Worm (Caenorhabditis elegans) whole organism, young adult: Measurements from ENCODE around the gene prx-5.

ENCODE experiments used
- B0019.2 ChIP-seq: fragments of 200-800 bp; sonication (Bioruptor generic); conservative IDR thresholded peaks from 2 replicates; pipeline ENCODE4 v1.3.6; 2022; ENCODE audit warnings: missing genetic modification reagents, missing genetic modification characterization, missing compliant biosample characterization
- B0035.1 ChIP-seq: sonication (generic microtip); optimal IDR thresholded peaks from 2 replicates; lab custom pipeline; 2016; ENCODE audit warnings: missing genetic modification characterization, mild to moderate bottlenecking, missing compliant biosample characterization, missing genotype, missing genetic modification reagents
- B0336.3 ChIP-seq: fragments of 200-800 bp; sonication (Bioruptor generic); IDR thresholded peaks from 2 replicates; pipeline ENCODE4 v1.3.6; 2022; ENCODE audit warnings: missing genetic modification characterization, missing compliant biosample characterization
- F52B5.7 ChIP-seq: sonication (generic microtip); optimal IDR thresholded peaks from 2 replicates; lab custom pipeline; 2016; ENCODE audit warnings: mild to moderate bottlenecking, missing genetic modification characterization, missing compliant biosample characterization
- K11D2.4 ChIP-seq: fragments of 200-800 bp; sonication (Bioruptor generic); IDR thresholded peaks from 2 replicates; pipeline ENCODE4 v1.3.6; 2022; ENCODE audit warnings: missing genetic modification reagents, missing genetic modification characterization, missing compliant biosample characterization
- T07F8.4 ChIP-seq: sonication (generic microtip); optimal IDR thresholded peaks from 2 replicates; lab custom pipeline; 2016; ENCODE audit warnings: mild to moderate bottlenecking, missing genetic modification characterization, moderate library complexity, missing compliant biosample characterization
- Y53G8AR.9 ChIP-seq: fragments of 200-800 bp; sonication (Bioruptor generic); conservative IDR thresholded peaks from 2 replicates; pipeline ENCODE4 v1.3.6; 2022; ENCODE audit warnings: missing genetic modification reagents, missing genetic modification characterization, missing compliant biosample characterization
- Y95B8A.8 ChIP-seq: fragments of 200-800 bp; sonication (Bioruptor generic); IDR thresholded peaks from 2 replicates; pipeline ENCODE4 v1.3.6; 2022; ENCODE audit warnings: missing genetic modification reagents, missing genetic modification characterization, missing compliant biosample characterization
- aptf-2 ChIP-seq: fragments of 200-800 bp; sonication (Bioruptor generic); conservative IDR thresholded peaks from 2 replicates; pipeline ENCODE4 v1.3.6; 2022; ENCODE audit warnings: missing genetic modification reagents, missing genetic modification characterization, missing compliant biosample characterization
- attf-3 ChIP-seq: fragments of 200-800 bp; sonication (Bioruptor generic); conservative IDR thresholded peaks from 2 replicates; pipeline ENCODE4 v1.3.6; 2022; ENCODE audit warnings: missing genetic modification reagents, missing genetic modification characterization, missing compliant biosample characterization
- attf-5 ChIP-seq: fragments of 200-800 bp; sonication (Bioruptor generic); optimal IDR thresholded peaks from 2 replicates; lab custom pipeline; 2018; ENCODE audit warnings: mild to moderate bottlenecking, missing genetic modification characterization, missing compliant biosample characterization
- attf-6 ChIP-seq: fragments of 200-800 bp; sonication (Bioruptor generic); IDR thresholded peaks from 2 replicates; pipeline ENCODE4 v1.3.6; 2022; ENCODE audit warnings: missing genetic modification reagents, missing genetic modification characterization, missing compliant biosample characterization
- bed-2 ChIP-seq: fragments of 200-800 bp; sonication (Bioruptor generic); IDR thresholded peaks from 2 replicates; pipeline ENCODE4 v1.3.6; 2022; ENCODE audit warnings: missing genetic modification reagents, missing genetic modification characterization, missing compliant biosample characterization
- ceh-27 ChIP-seq: fragments of 200-800 bp; sonication (Bioruptor generic); optimal IDR thresholded peaks from 2 replicates; lab custom pipeline; 2018; ENCODE audit warnings: mild to moderate bottlenecking, missing genetic modification characterization, moderate library complexity, missing compliant biosample characterization
- ceh-58 ChIP-seq: fragments of 200-800 bp; sonication (Bioruptor generic); IDR thresholded peaks from 2 replicates; pipeline ENCODE4 v1.3.6; 2022; ENCODE audit warnings: missing genetic modification characterization, missing compliant biosample characterization
- ceh-79 ChIP-seq: sonication (generic microtip); optimal IDR thresholded peaks from 2 replicates; lab custom pipeline; 2017; ENCODE audit warnings: mild to moderate bottlenecking, missing genetic modification characterization, missing compliant biosample characterization
- ceh-91 ChIP-seq: fragments of 200-800 bp; sonication (Bioruptor generic); IDR thresholded peaks from 2 replicates; pipeline ENCODE4 v1.3.6; 2022; ENCODE audit warnings: missing genetic modification reagents, missing genetic modification characterization, missing compliant biosample characterization
- chd-7 ChIP-seq: sonication (generic microtip); optimal IDR thresholded peaks from 2 replicates; lab custom pipeline; 2016; ENCODE audit warnings: mild to moderate bottlenecking, missing genetic modification characterization, moderate library complexity, missing compliant biosample characterization
- die-1 ChIP-seq: sonication (generic microtip); optimal IDR thresholded peaks from 2 replicates; lab custom pipeline; 2016; ENCODE audit warnings: missing genotype, mild to moderate bottlenecking, missing genetic modification characterization, missing compliant biosample characterization
- dox-1 ChIP-seq: fragments of 200-800 bp; sonication (Bioruptor generic); IDR thresholded peaks from 2 replicates; pipeline ENCODE4 v1.3.6; 2022; ENCODE audit warnings: missing genetic modification reagents, missing genetic modification characterization, missing compliant biosample characterization
- egl-44 ChIP-seq: fragments of 200-800 bp; sonication (Bioruptor generic); IDR thresholded peaks from 2 replicates; pipeline ENCODE4 v1.3.6; 2022; ENCODE audit warnings: missing genetic modification reagents, missing genetic modification characterization, missing compliant biosample characterization
- fkh-3 ChIP-seq: sonication (generic microtip); optimal IDR thresholded peaks from 2 replicates; lab custom pipeline; 2016; ENCODE audit warnings: mild to moderate bottlenecking, missing genetic modification characterization, missing compliant biosample characterization
- gei-17 ChIP-seq: fragments of 200-800 bp; sonication (Bioruptor generic); optimal IDR thresholded peaks from 2 replicates; lab custom pipeline; 2018; ENCODE audit warnings: mild to moderate bottlenecking, missing genetic modification characterization, missing compliant biosample characterization
- him-1 ChIP-seq: sonication (generic microtip); optimal IDR thresholded peaks from 2 replicates; lab custom pipeline; 2016; ENCODE audit warnings: missing genotype, missing genetic modification reagents, missing genetic modification characterization, missing compliant biosample characterization
- hlh-26 ChIP-seq: fragments of 200-800 bp; sonication (Bioruptor generic); conservative IDR thresholded peaks from 2 replicates; pipeline ENCODE4 v1.3.6; 2022; ENCODE audit warnings: missing genetic modification reagents, missing genetic modification characterization, missing compliant biosample characterization
- hmg-1.2 ChIP-seq: fragments of 200-800 bp; sonication (Bioruptor generic); IDR thresholded peaks from 2 replicates; pipeline ENCODE4 v1.3.6; 2022; ENCODE audit warnings: missing genetic modification reagents, missing genetic modification characterization, missing compliant biosample characterization
- hmg-20 ChIP-seq: fragments of 200-800 bp; sonication (Bioruptor generic); IDR thresholded peaks from 2 replicates; pipeline ENCODE4 v1.3.6; 2022; ENCODE audit warnings: missing genetic modification reagents, missing genetic modification characterization, missing compliant biosample characterization
- lag-1 ChIP-seq: fragments of 200-800 bp; sonication (Bioruptor generic); IDR thresholded peaks from 2 replicates; pipeline ENCODE4 v1.3.6; 2022; ENCODE audit warnings: missing genetic modification reagents, missing genetic modification characterization, missing compliant biosample characterization
- let-526 ChIP-seq: fragments of 200-800 bp; sonication (Bioruptor generic); IDR thresholded peaks from 2 replicates; pipeline ENCODE4 v1.3.6; 2022; ENCODE audit warnings: missing genetic modification reagents, missing genetic modification characterization, missing compliant biosample characterization
- let-607 ChIP-seq, 2 experiments: fragments of 200-800 bp in 1 of 2; sonication (Bioruptor generic) in 1 of 2; sonication (generic microtip) in 1 of 2; optimal IDR thresholded peaks; 2 replicates each; lab custom pipeline; 2016 to 2018; ENCODE audit warnings: mild to moderate bottlenecking in 2 of 2, missing compliant biosample characterization in 2 of 2, missing genetic modification characterization in 2 of 2, moderate library complexity in 2 of 2, missing genotype in 1 of 2
- lin-26 ChIP-seq: fragments of 200-800 bp; sonication (Bioruptor generic); IDR thresholded peaks from 2 replicates; pipeline ENCODE4 v1.3.6; 2022; ENCODE audit warnings: missing genetic modification reagents, missing genetic modification characterization, missing compliant biosample characterization
- lin-54 ChIP-seq: fragments of 200-800 bp; sonication (Bioruptor generic); optimal IDR thresholded peaks from 2 replicates; lab custom pipeline; 2018; ENCODE audit warnings: mild to moderate bottlenecking, missing genetic modification characterization, missing compliant biosample characterization
- lir-1 ChIP-seq: fragments of 200-800 bp; sonication (Bioruptor generic); conservative IDR thresholded peaks from 2 replicates; pipeline ENCODE4 v1.3.6; 2022; ENCODE audit warnings: missing genetic modification reagents, missing genetic modification characterization, missing compliant biosample characterization
- madf-3 ChIP-seq: fragments of 200-800 bp; sonication (Bioruptor generic); IDR thresholded peaks from 2 replicates; pipeline ENCODE4 v1.3.6; 2022; ENCODE audit warnings: missing genetic modification reagents, missing genetic modification characterization, missing compliant biosample characterization
- madf-6 ChIP-seq: fragments of 200-800 bp; sonication (Bioruptor generic); IDR thresholded peaks from 2 replicates; pipeline ENCODE4 v1.3.6; 2022; ENCODE audit warnings: missing genetic modification reagents, missing genetic modification characterization, missing compliant biosample characterization
- mxl-1 ChIP-seq: sonication (generic microtip); optimal IDR thresholded peaks from 2 replicates; lab custom pipeline; 2016; ENCODE audit warnings: missing genetic modification characterization, missing compliant biosample characterization
- nfya-1 ChIP-seq: sonication (generic microtip); optimal IDR thresholded peaks from 2 replicates; lab custom pipeline; 2017; ENCODE audit warnings: antibody characterized with exemption, missing compliant biosample characterization, missing genetic modification characterization, borderline replicate concordance; ENCODE audit not compliant: insufficient read depth
- nfya-2 ChIP-seq: fragments of 200-800 bp; sonication (Bioruptor generic); IDR thresholded peaks from 2 replicates; pipeline ENCODE4 v1.3.6; 2022; ENCODE audit warnings: missing genetic modification reagents, missing genetic modification characterization, missing compliant biosample characterization
- nhr-120 ChIP-seq: fragments of 200-800 bp; sonication (Bioruptor generic); IDR thresholded peaks from 2 replicates; pipeline ENCODE4 v1.3.6; 2022; ENCODE audit warnings: missing genetic modification characterization, missing compliant biosample characterization
- nhr-179 ChIP-seq: sonication (generic microtip); optimal IDR thresholded peaks from 2 replicates; lab custom pipeline; 2016; ENCODE audit warnings: mild to moderate bottlenecking, missing genetic modification characterization, missing compliant biosample characterization
- repo-1 ChIP-seq: sonication (generic microtip); optimal IDR thresholded peaks from 2 replicates; lab custom pipeline; 2017; ENCODE audit warnings: mild to moderate bottlenecking, missing genetic modification characterization, missing compliant biosample characterization
- sea-2 ChIP-seq: fragments of 200-800 bp; sonication (Bioruptor generic); IDR thresholded peaks from 2 replicates; pipeline ENCODE4 v1.3.6; 2022; ENCODE audit warnings: missing genetic modification characterization, missing compliant biosample characterization
- somi-1 ChIP-seq: fragments of 200-800 bp; sonication (Bioruptor generic); optimal IDR thresholded peaks from 2 replicates; lab custom pipeline; 2018; ENCODE audit warnings: mild to moderate bottlenecking, missing genetic modification characterization, missing compliant biosample characterization
- tlf-1 ChIP-seq: fragments of 200-800 bp; sonication (Bioruptor generic); optimal IDR thresholded peaks from 2 replicates; lab custom pipeline; 2018; ENCODE audit warnings: mild to moderate bottlenecking, missing genetic modification characterization, missing compliant biosample characterization
- xnd-1 ChIP-seq: sonication (generic microtip); optimal IDR thresholded peaks from 2 replicates; lab custom pipeline; 2016; ENCODE audit warnings: missing genotype, missing genetic modification reagents, missing genetic modification characterization, missing compliant biosample characterization
- zfh-2 ChIP-seq: fragments of 200-800 bp; sonication (Bioruptor generic); conservative IDR thresholded peaks from 2 replicates; pipeline ENCODE4 v1.3.6; 2022; ENCODE audit warnings: missing genetic modification reagents, missing genetic modification characterization, missing compliant biosample characterization
- ztf-18 ChIP-seq: sonication (generic microtip); optimal IDR thresholded peaks from 2 replicates; lab custom pipeline; 2016; ENCODE audit warnings: missing genotype, mild to moderate bottlenecking, missing genetic modification characterization, missing compliant biosample characterization
- ztf-3 ChIP-seq: fragments of 200-800 bp; sonication (Bioruptor generic); optimal IDR thresholded peaks from 2 replicates; lab custom pipeline; 2018; ENCODE audit warnings: mild to moderate bottlenecking, missing genetic modification characterization, missing compliant biosample characterization

The prx-5 gene

DNA sequence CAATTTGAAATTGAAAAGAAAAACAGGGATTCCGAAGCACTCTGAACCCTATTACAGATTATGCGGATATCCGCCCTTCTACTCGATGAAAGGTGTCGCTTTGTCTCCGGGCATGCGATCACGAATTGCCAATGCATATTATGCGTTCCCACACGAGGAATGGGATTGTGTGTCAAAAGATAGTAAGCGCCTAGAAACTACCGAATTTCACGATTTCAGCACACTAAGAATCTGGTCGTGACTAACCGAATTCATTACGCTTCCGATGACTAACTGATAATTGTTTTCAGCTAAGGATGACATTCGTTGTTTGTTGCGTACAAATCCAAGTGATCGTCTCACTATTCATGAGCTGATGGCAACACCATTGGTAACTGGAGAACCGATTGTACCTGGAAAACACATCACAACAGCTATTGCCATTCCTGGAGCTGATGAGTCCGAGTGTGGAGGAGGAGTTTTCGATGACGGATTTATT lies 41.7 kb downstream of the prx-5 start (continued):
- TF ChIP-seq hmg-1.2 (GFP tag; lab: Robert Waterston, UW) (peak; percentile 23; the same call in 1 of the 2 replicates), fkh-3 (tag; lab: Kevin White, UChicago) (peak; percentile 31), Y95B8A.8 (peak; percentile 59; the same call in 1 of the 2 replicates), T07F8.4 (tag; lab: Kevin White, UChicago) (no peak), lag-1 (GFP tag; lab: Robert Waterston, UW) (no peak), ceh-91 (GFP tag; lab: Robert Waterston, UW) (no peak), aptf-2 (GFP tag; lab: Robert Waterston, UW) (peak; percentile 50; the same call in 1 of the 2 replicates), nfya-1 (tag; lab: Kevin White, UChicago) (no peak), him-1 (tag; lab: Kevin White, UChicago) (no peak), lir-1 (GFP tag; lab: Robert Waterston, UW) (no peak), repo-1 (tag; lab: Kevin White, UChicago) (peak; percentile 92), madf-6 (GFP tag; lab: Robert Waterston, UW) (no peak), die-1 (tag; lab: Kevin White, UChicago) (peak; percentile 13), B0019.2 (no peak), nhr-120 (GFP tag; lab: Robert Waterston, UW) (no peak), madf-3 (GFP tag; lab: Robert Waterston, UW) (peak; percentile 64; the same call in 1 of the 2 replicates), bed-2 (no peak), K11D2.4 (GFP tag; lab: Robert Waterston, UW) (peak; percentile 44), ceh-58 (GFP tag; lab: Robert Waterston, UW) (no peak; the same call in 1 of the 2 replicates), sea-2 (no peak), attf-3 (GFP tag; lab: Robert Waterston, UW) (no peak), hmg-20 (GFP tag; lab: Robert Waterston, UW) (no peak), ztf-18 (tag; lab: Kevin White, UChicago) (no peak), dox-1 (GFP tag; lab: Robert Waterston, UW) (peak; percentile 52; the same call in 1 of the 2 replicates), let-607 (tag; optimal IDR thresholded peaks at IDR 0.05; lab: Kevin White, UChicago) (peak in 1 of 2 experiments; percentile 51), F52B5.7 (peak; percentile 24), B0336.3 (peak; percentile 70), egl-44 (GFP tag; lab: Robert Waterston, UW) (0 out of 2 replicates have a peak, but pooled peaks have one; percentile 16), somi-1 (GFP tag; lab: Kevin White, UChicago) (no peak), nfya-2 (GFP tag; lab: Robert Waterston, UW) (no peak), let-526 (GFP tag; lab: Robert Waterston, UW) (peak; percentile 44; the same call in 1 of the 2 replicates), hlh-26 (no peak), lin-26 (GFP tag; lab: Robert Waterston, UW) (0 out of 2 replicates have a peak, but pooled peaks have one; percentile 47), xnd-1 (no peak), Y53G8AR.9 (GFP tag; lab: Robert Waterston, UW) (peak; percentile 79; the same call in 1 of the 2 replicates), attf-6 (no peak), zfh-2 (no peak), tlf-1 (peak; percentile 52), ztf-3 (GFP tag; lab: Kevin White, UChicago) (no peak), nhr-179 (no peak), ceh-79 (tag; lab: Kevin White, UChicago) (no peak), attf-5 (GFP tag; lab: Kevin White, UChicago) (peak; percentile 29), chd-7 (tag; lab: Kevin White, UChicago) (no peak), ceh-27 (GFP tag; lab: Kevin White, UChicago) (no peak), mxl-1 (tag; lab: Kevin White, UChicago) (no peak), B0035.1 (tag; lab: Kevin White, UChicago) (no peak), lin-54 (GFP tag; lab: Kevin White, UChicago) (peak; percentile 8), gei-17 (GFP tag; lab: Kevin White, UChicago) (peak; percentile 37)
